Fruit fly (Drosophila melanogaster) whole organism: Measurements from ENCODE around the gene CG7810.

Experiments used
- CG8478 ChIP-seq: fragments of >200 bp; optimal IDR thresholded peaks from 2 replicates; lab custom pipeline; 2018; ENCODE audit warnings: inconsistent platforms
- Dll ChIP-seq: fragments of >200 bp; optimal IDR thresholded peaks from 2 replicates; lab custom pipeline; 2017
- psq ChIP-seq: fragments of >200 bp; optimal IDR thresholded peaks from 2 replicates; lab custom pipeline; 2017
- usp ChIP-seq: fragments of >200 bp; optimal IDR thresholded peaks from 2 replicates; lab custom pipeline; 2017; ENCODE audit warnings: missing biosample characterization, missing genetic modification characterization, mixed read lengths

- TF ChIP-seq CG8478 (lab: Kevin White, UChicago) (no peak), Dll (no peak), psq (lab: Kevin White, UChicago) (no peak), usp (GFP tag; lab: Kevin White, UChicago) (no peak)
These were observed 33.5 kb upstream of the CG7810 start for dm6 chr2L:8344536-8344935.
